Fruit fly (Drosophila melanogaster) ovary, adult (tissue): ENCODE measurements around the gene CG15256.

ENCODE experiments used
- CG17801 ChIP-seq: fragments of 200-800 bp; optimal IDR thresholded peaks from 2 replicates; lab custom pipeline; 2019; ENCODE audit warnings: missing biosample characterization, mild to moderate bottlenecking, missing genetic modification characterization, moderate library complexity; ENCODE audit not compliant: partially characterized antibody

CG15256 gene

DNA sequence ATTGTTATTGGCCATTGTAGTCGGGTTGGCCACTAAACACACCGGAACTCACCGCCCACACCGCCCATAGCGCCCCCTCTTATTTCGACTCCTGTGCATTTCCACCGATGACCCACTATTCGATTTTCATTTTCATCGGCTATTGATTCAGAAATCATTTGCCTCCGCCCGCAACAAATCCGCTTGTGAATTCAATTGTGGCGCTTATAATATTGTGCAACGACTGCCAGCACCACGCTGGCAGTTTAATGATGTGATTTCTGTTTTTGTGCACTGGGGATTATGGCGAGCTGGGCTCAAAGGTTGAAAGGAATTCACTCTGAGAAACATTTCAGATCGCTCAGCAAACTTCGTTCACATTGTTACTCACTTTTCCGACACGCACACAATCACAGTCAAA, at the start of gene CG15256:
CG15256 (plus strand) TSS at position 301 of the 400 bp plus-strand sequence.
- no peak for TF ChIP-seq CG17801 (GFP tag; lab: Kevin White, UChicago)

DNA sequence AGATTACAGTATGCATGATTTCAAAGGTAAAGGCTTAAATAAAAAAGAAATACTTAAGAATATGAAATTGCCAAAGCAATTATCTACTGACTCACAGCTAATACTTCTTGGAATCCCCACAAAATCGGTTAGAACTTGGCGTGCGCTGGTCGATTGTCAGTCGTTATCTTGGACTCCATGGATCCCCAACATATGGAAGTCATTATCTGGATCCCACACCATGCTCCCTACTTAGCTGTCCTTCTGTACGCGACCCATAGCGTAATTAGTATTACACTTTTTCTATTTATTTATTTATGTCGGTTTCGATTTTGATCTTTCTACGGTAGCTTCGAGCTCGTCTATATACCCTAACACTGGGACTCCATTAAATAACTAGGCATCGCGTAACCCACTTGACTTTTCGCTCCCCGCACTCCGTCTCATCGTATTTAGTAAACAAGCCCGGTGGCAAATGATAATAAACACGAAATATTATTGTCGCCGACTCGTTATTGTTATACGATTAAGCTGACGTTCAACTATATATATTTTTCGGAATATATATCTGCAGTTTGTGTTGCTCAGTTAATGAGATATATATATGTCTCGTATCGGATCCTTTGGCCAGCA, 49.2 kb upstream of the CG15256 start:
- TF ChIP-seq CG17801 (GFP tag; lab: Kevin White, UChicago), result no peak

DNA sequence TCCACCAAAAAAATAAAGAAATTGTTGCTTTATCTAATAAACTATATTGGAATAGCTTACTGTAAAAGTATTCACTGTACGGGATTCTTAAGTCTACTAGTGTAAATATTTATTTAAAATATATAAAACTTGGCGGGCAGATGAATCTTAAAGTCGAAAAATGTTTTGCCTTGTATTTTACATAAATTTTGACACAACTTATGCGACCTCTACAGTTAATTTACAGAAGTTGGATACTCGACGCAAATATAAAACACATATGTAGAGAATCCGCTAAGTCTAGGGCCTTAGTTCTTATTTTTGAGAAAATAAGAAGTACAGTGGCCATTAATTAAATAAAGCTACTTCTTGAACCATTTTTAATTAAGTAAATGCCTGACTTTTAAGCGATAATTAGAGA, 45.6 kb upstream of the CG15256 start:
- no peak for TF ChIP-seq CG17801 (GFP tag; lab: Kevin White, UChicago)

DNA sequence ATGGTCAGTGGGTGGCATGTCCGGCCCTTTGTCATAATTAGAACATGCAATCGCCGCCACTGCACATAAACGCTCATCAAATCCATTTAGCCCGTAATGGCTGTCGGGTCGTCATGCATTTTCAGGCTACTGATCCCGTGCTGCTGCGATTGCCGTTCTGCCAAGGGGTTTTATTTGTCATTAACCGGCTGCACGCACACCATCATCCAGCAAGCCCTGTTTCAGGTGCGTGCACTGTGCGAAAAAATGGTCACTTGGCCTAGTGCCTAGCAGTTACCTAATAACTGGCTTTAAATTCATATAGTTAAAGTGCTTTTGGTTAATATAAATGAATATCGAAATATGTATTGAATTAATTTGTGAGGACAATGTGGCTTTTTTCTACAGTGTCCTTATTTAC, 12.8 kb upstream of the CG15256 start:
- no peak for TF ChIP-seq CG17801 (GFP tag; lab: Kevin White, UChicago)

DNA sequence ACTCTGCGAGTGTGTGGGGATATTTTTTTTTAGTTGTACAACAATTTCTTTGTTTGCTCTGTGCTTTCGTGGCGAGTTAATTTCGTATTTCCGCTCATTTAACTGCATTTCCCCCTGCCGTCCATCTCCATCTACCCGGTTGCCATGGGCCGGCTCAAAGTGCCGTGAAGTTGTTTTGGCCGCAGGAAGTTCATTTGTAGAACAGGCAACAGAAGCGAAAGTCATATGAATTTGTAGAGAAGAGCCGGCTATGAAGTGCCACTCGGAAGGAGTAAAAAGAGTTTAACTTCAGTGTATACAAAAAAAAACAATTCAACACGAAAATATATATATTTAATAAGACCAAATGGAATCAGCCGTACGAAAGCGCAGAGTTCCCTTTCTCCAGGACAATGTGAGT, 3.0 kb upstream of the CG15256 start, which contains the start of gene Skadu:
Skadu (plus strand) TSS at position 301 of the 400 bp plus-strand sequence.
- TF ChIP-seq CG17801 (GFP tag; lab: Kevin White, UChicago), result no peak

DNA sequence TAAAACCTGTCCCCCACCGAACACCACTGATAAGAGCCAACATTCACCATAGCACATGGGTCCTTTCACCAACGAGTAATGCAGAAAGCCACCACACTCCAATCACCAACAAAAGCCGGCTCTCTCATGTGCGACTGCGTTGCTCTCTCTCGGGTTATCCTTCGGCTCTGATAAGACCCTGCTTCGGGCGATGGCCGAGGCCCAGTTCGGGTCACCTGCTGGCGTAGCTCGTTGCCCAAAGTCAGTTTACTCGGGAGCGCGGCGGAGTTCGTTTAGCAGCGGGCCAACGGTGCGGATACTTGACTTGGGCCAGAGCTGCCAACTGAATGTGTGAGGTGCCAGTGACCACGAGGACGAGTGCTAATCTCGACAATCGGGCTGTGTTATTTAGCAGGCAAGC, 2.3 kb downstream of the CG15256 start, which contains the start of gene kek3:
kek3 (plus strand) TSS at position 244 of the 400 bp plus-strand sequence.
- TF ChIP-seq CG17801 (GFP tag; lab: Kevin White, UChicago), result no peak

DNA sequence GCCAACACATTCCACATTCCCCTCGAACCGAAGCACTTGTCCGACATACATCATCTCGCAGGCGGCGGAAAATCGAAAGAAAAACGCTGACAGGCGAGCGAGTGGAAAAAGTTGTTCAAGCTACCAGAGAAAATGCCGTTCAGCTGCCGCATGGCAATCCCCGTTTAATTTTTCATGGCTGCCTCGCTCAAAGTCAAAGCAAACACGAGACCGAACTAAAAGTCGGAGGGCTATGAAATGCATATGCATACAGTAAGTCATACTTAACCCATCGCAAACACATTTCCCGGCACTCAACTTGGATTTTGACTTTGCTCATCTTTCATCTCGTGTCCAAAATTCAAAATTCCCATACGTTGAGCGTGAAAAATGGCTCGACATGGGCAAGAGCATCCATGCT, 5.6 kb downstream of the CG15256 start:
- no peak for TF ChIP-seq CG17801 (GFP tag; lab: Kevin White, UChicago)
